Worm (Caenorhabditis elegans) whole organism, L4 larva: ENCODE measurements around the gene tag-307.

ENCODE experiments used
- D1046.2 ChIP-seq: fragments of 200-800 bp; sonication (Bioruptor generic); IDR thresholded peaks from 2 replicates; pipeline ENCODE4 v1.3.6; 2022; ENCODE audit warnings: missing genetic modification characterization, missing compliant biosample characterization
- F10B5.3 ChIP-seq: sonication (generic microtip); optimal IDR thresholded peaks from 2 replicates; lab custom pipeline; 2016; ENCODE audit warnings: mild to moderate bottlenecking, missing genetic modification characterization, missing compliant biosample characterization
- F26F4.8 ChIP-seq: fragments of 200-800 bp; sonication (Bioruptor generic); conservative IDR thresholded peaks from 2 replicates; pipeline ENCODE4 v1.3.6; 2022; ENCODE audit warnings: missing genetic modification characterization, missing compliant biosample characterization
- F37D6.2 ChIP-seq: sonication (generic microtip); optimal IDR thresholded peaks from 2 replicates; lab custom pipeline; 2016; ENCODE audit warnings: mild to moderate bottlenecking, missing genetic modification characterization, missing compliant biosample characterization
- F44E2.7 ChIP-seq: fragments of 200-800 bp; sonication (Bioruptor generic); IDR thresholded peaks from 2 replicates; pipeline ENCODE4 v2.1.2; 2022; ENCODE audit warnings: missing genetic modification characterization, missing compliant biosample characterization
- T26A8.4 ChIP-seq: fragments of 200-800 bp; sonication (Bioruptor generic); IDR thresholded peaks from 2 replicates; pipeline ENCODE4 v1.3.6; 2022; ENCODE audit warnings: missing genetic modification characterization, missing compliant biosample characterization
- Y5F2A.4 ChIP-seq: fragments of 200-800 bp; sonication (Bioruptor generic); optimal IDR thresholded peaks from 2 replicates; lab custom pipeline; 2018; ENCODE audit warnings: mild to moderate bottlenecking, missing genetic modification characterization, missing compliant biosample characterization
- aly-2 ChIP-seq: sonication (generic microtip); optimal IDR thresholded peaks from 2 replicates; lab custom pipeline; 2018; ENCODE audit warnings: missing biosample characterization, missing genetic modification characterization
- ceh-44 ChIP-seq: fragments of 200-800 bp; sonication (Bioruptor generic); IDR thresholded peaks from 2 replicates; pipeline ENCODE4 v1.3.6; 2022; ENCODE audit warnings: missing genetic modification reagents, missing genetic modification characterization, missing compliant biosample characterization
- ceh-62 ChIP-seq: sonication (generic microtip); optimal IDR thresholded peaks from 2 replicates; lab custom pipeline; 2017; ENCODE audit warnings: missing biosample characterization, missing genetic modification characterization
- ceh-82 ChIP-seq: sonication (generic microtip); optimal IDR thresholded peaks from 2 replicates; lab custom pipeline; 2017; ENCODE audit warnings: missing biosample characterization, missing genetic modification characterization
- ces-1 ChIP-seq: fragments of 150-350 bp; sonication (generic microtip); optimal IDR thresholded peaks from 4 replicates; lab custom pipeline; 2014; ENCODE audit warnings: missing biosample characterization, missing genetic modification reagents, missing genetic modification characterization
- cey-2 ChIP-seq: sonication (generic microtip); optimal IDR thresholded peaks from 3 replicates; lab custom pipeline; 2017; ENCODE audit warnings: missing genetic modification characterization, mild to moderate bottlenecking, missing compliant biosample characterization, antibody characterized with exemption, borderline replicate concordance; ENCODE audit not compliant: insufficient read depth
- daf-12 ChIP-seq: fragments of 150-350 bp; optimal IDR thresholded peaks from 2 replicates; lab custom pipeline; 2014; ENCODE audit warnings: missing biosample characterization, missing genetic modification reagents, missing genetic modification characterization
- daf-19 ChIP-seq: fragments of 200-800 bp; sonication (Bioruptor generic); conservative IDR thresholded peaks from 2 replicates; pipeline ENCODE4 v1.3.6; 2022; ENCODE audit warnings: missing genetic modification characterization, missing compliant biosample characterization
- duxl-1 ChIP-seq: sonication (generic microtip); optimal IDR thresholded peaks from 2 replicates; lab custom pipeline; 2016; ENCODE audit warnings: mild to moderate bottlenecking, missing genetic modification characterization, moderate library complexity, missing compliant biosample characterization; ENCODE audit not compliant: poor library complexity
- dve-1 ChIP-seq: sonication (generic microtip); optimal IDR thresholded peaks from 2 replicates; lab custom pipeline; 2017; ENCODE audit warnings: antibody characterized with exemption, mild to moderate bottlenecking, missing genetic modification characterization, missing compliant biosample characterization; ENCODE audit not compliant: insufficient read depth
- fos-1 ChIP-seq: fragments of 150-350 bp; optimal IDR thresholded peaks from 2 replicates; lab custom pipeline; 2014; ENCODE audit warnings: missing biosample characterization, missing genetic modification characterization
- hif-1 ChIP-seq, 2 experiments: sonication (generic microtip); optimal IDR thresholded peaks; 2 replicates each; lab custom pipeline; 2016 to 2017; ENCODE audit warnings: missing compliant biosample characterization in 2 of 2, missing genetic modification characterization in 2 of 2, missing genetic modification reagents in 2 of 2, missing genotype in 2 of 2, mild to moderate bottlenecking in 1 of 2
- hlh-30 ChIP-seq: sonication (generic microtip); optimal IDR thresholded peaks from 2 replicates; lab custom pipeline; 2017; ENCODE audit warnings: antibody characterized with exemption, mild to moderate bottlenecking, missing genetic modification characterization, missing compliant biosample characterization; ENCODE audit not compliant: insufficient read depth
- lin-1 ChIP-seq: fragments of 200-800 bp; sonication (Bioruptor generic); IDR thresholded peaks from 2 replicates; pipeline ENCODE4 v1.3.6; 2022; ENCODE audit warnings: missing genetic modification reagents, missing genetic modification characterization, missing compliant biosample characterization
- lin-38 ChIP-seq: fragments of 200-800 bp; sonication (Bioruptor generic); IDR thresholded peaks from 2 replicates; pipeline ENCODE4 v1.3.6; 2022; ENCODE audit warnings: missing genetic modification reagents, missing genetic modification characterization, missing compliant biosample characterization
- lir-3 ChIP-seq: sonication (generic microtip); optimal IDR thresholded peaks from 2 replicates; lab custom pipeline; 2016; ENCODE audit warnings: mild to moderate bottlenecking, missing genetic modification characterization, missing compliant biosample characterization
- lsy-2 ChIP-seq, 2 experiments: fragments of 150-350 bp in 1 of 2; sonication (generic microtip) in 1 of 2; optimal IDR thresholded peaks; 2 replicates each; lab custom pipeline; 2014 to 2017; ENCODE audit warnings: missing biosample characterization in 2 of 2, missing genetic modification characterization in 2 of 2
- madf-5 ChIP-seq, 2 experiments: fragments of 200-800 bp; sonication (Bioruptor generic); IDR thresholded peaks; 2 replicates each; pipeline ENCODE4 v1.3.6; 2022; ENCODE audit warnings: missing compliant biosample characterization in 2 of 2, missing genetic modification characterization in 2 of 2
- mdt-29 ChIP-seq: fragments of 200-800 bp; sonication (Bioruptor generic); IDR thresholded peaks from 2 replicates; pipeline ENCODE4 v1.3.6; 2022; ENCODE audit warnings: missing genetic modification reagents, missing genetic modification characterization, missing compliant biosample characterization
- mes-2 ChIP-seq: sonication (generic microtip); optimal IDR thresholded peaks from 2 replicates; lab custom pipeline; 2016; ENCODE audit warnings: missing genotype, mild to moderate bottlenecking, missing genetic modification characterization, missing compliant biosample characterization; ENCODE audit not compliant: poor library complexity, severe bottlenecking
- nhr-25 ChIP-seq: sonication (generic microtip); optimal IDR thresholded peaks from 2 replicates; lab custom pipeline; 2017; ENCODE audit warnings: missing genetic modification characterization, mild to moderate bottlenecking, missing compliant biosample characterization, antibody characterized with exemption, moderate library complexity, borderline replicate concordance; ENCODE audit not compliant: insufficient read depth
- nhr-28 ChIP-seq: fragments of 150-350 bp; optimal IDR thresholded peaks from 2 replicates; lab custom pipeline; 2014; ENCODE audit warnings: missing biosample characterization, missing genetic modification characterization
- nhr-6 ChIP-seq: fragments of 150-350 bp; optimal IDR thresholded peaks from 2 replicates; lab custom pipeline; 2014; ENCODE audit warnings: missing biosample characterization, missing genetic modification characterization
- rbr-2 ChIP-seq: sonication (generic microtip); optimal IDR thresholded peaks from 2 replicates; lab custom pipeline; 2016; ENCODE audit warnings: missing genotype, missing genetic modification characterization, missing compliant biosample characterization
- sdz-12 ChIP-seq: fragments of 200-800 bp; sonication (Bioruptor generic); optimal IDR thresholded peaks from 2 replicates; lab custom pipeline; 2018; ENCODE audit warnings: mild to moderate bottlenecking, missing genetic modification characterization, missing compliant biosample characterization
- set-16 ChIP-seq: fragments of 200-800 bp; sonication (Bioruptor generic); IDR thresholded peaks from 2 replicates; pipeline ENCODE4 v1.3.6; 2022; ENCODE audit warnings: missing genetic modification reagents, missing genetic modification characterization, missing compliant biosample characterization
- tag-97 ChIP-seq: fragments of 200-800 bp; sonication (Bioruptor generic); IDR thresholded peaks from 2 replicates; pipeline ENCODE4 v1.3.6; 2022; ENCODE audit warnings: missing genetic modification characterization, missing compliant biosample characterization
- tra-1 ChIP-seq: fragments of 200-800 bp; sonication (Bioruptor generic); IDR thresholded peaks from 2 replicates; pipeline ENCODE4 v1.3.6; 2022; ENCODE audit warnings: missing genetic modification reagents, missing genetic modification characterization, missing compliant biosample characterization
- unc-130 ChIP-seq: sonication (generic microtip); optimal IDR thresholded peaks from 2 replicates; lab custom pipeline; 2016; ENCODE audit warnings: missing genetic modification reagents, missing genetic modification characterization, missing compliant biosample characterization
- unc-62 ChIP-seq, 3 experiments: fragments of 150-350 bp in 1 of 3; sonication (generic microtip); optimal IDR thresholded peaks in 2 of 3; peaks in 1 of 3; 1 replicate in 1 of 3; 2 replicates in 2 of 3; lab custom pipeline; 2014 to 2017; ENCODE audit warnings: missing biosample characterization in 3 of 3, missing genetic modification characterization in 3 of 3, missing genetic modification reagents in 3 of 3, missing genotype in 1 of 3
- zfp-2 ChIP-seq: sonication (generic microtip); optimal IDR thresholded peaks from 2 replicates; lab custom pipeline; 2016; ENCODE audit warnings: mild to moderate bottlenecking, missing genetic modification characterization, missing compliant biosample characterization
- zfp-3 ChIP-seq: fragments of 200-800 bp; sonication (Bioruptor generic); conservative IDR thresholded peaks from 2 replicates; pipeline ENCODE4 v1.3.6; 2022; ENCODE audit warnings: missing genetic modification reagents, missing genetic modification characterization, missing compliant biosample characterization
- ztf-11 ChIP-seq: fragments of 150-350 bp; optimal IDR thresholded peaks from 2 replicates; lab custom pipeline; 2014; ENCODE audit warnings: missing biosample characterization, missing genetic modification characterization

The tag-307 gene

DNA sequence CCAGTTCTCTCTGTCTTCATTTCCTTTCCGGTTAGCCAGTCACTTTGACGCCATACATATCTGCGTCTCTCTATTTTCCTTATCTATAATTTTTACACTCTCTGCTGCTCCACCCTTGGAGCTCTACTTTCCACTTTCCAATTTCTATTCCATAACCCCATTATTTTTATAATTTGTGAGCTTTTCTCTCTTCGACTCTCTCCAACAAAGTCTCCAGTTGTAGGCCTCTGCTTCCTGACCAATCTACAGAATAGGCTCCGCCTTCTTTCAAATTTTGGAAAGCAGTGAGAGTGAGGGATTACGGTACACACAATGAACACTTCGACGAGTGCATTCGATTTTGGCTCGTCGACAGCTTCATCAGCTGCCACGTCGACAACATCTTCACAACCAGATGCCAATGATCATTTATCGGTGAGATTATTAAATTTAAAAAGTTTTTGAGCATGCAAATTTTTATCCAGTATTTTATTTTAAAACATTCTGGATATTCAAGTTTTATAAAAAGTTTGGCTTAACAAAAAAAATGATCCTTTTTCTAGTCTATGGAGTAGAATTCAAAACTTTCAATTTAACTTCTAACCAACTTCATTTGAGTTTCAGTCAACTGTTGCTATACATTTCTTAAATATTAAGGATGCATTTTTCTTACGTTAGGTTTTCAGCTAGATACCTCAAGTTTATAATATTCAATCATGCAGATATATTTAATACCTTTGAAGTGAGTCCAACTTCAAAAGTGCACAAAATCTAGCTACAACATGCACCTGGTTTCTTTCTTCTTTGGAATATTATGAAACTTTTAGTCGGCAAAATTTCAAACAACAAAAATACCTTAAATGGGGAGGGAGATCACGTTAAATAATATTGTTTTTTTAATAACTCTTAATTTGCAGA, 42.6 kb downstream of the tag-307 start, which contains the start of gene egl-5:
egl-5 (plus strand) TSS at position 216 of the 897 bp plus-strand sequence.
- TF ChIP-seq nhr-6 (tag; lab: Kevin White, UChicago) (peak; percentile 100), dve-1 (tag; lab: Kevin White, UChicago) (no peak), ceh-44 (GFP tag; lab: Robert Waterston, UW) (no peak), ceh-62 (tag; lab: Kevin White, UChicago) (no peak)

DNA sequence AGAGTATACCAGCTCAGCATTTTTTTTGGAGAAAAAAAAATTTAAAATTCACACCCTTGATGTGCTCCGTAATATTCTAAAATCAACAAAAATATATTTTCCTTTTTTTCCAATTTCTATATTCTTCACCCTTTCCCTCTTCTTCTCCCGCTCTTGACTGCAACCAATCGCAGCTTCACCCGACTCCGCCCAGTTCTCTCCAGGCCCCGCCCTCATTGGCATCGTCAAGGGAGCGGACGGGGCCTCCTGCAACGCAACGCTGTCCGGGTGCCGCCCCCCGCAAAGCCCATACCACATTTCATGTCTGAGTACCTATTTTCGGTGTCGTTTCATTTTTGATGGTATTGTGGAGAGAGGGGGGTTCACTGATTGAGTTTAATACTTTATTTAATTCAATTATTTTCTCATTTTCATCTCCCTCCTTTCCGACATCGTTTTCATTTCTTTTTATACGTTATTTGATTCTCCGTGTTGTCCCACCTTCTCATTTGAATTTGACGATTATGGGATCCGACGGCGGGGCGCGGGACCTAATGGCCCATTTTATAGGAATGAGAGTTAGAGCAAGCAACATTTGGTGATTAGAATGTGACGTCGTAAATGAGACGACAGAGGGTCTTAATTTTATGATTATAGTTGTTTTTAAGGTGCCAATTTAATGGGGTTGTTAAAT, 44.7 kb downstream of the tag-307 start:
- TF ChIP-seq T26A8.4 (no peak), unc-62 (GFP tag; optimal IDR thresholded peaks at IDR 0.05 in 1 of 2; lab: Kevin White, UChicago) (peak in 1 of 2 experiments; percentile 12), unc-62 (tag; optimal IDR thresholded peaks at IDR 0.05; lab: Kevin White, UChicago) (no peak), zfp-2 (no peak), Y5F2A.4 (GFP tag; lab: Kevin White, UChicago) (no peak), F44E2.7 (GFP tag; lab: Robert Waterston, UW) (no peak), F37D6.2 (no peak), daf-19 (GFP tag; lab: Robert Waterston, UW) (no peak), ceh-62 (tag; lab: Kevin White, UChicago) (no peak), fos-1 (no peak), nhr-28 (tag; lab: Kevin White, UChicago) (no peak), nhr-6 (tag; lab: Kevin White, UChicago) (no peak), madf-5 (GFP tag; IDR thresholded peaks at IDR 0.05; lab: Robert Waterston, UW) (no peak), hlh-30 (no peak), duxl-1 (tag; lab: Kevin White, UChicago) (peak; percentile 62), set-16 (peak; percentile 91), cey-2 (tag; lab: Kevin White, UChicago) (no peak), daf-12 (no peak), tag-97 (no peak)

DNA sequence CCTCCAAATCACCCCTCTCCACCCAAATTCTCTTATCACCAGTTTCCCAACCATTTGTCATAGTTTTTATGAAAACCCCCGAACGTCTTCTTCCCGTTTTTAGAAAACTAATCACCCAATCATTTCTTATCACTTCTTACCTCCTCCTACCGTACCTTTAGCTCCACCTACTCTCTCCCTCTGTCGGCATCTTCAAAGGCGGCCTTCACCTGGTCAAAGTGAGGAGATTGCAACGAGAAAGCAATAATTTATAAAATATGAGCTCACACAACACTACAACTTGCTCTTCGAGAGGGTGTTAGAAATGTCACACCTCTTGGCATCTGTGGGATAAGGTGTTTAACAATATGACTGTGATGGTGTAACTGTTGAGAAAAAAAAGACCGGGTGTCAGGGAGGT, 48.0 kb downstream of the tag-307 start:
- TF ChIP-seq ces-1 (GFP tag; lab: Kevin White, UChicago) (no peak), nhr-28 (tag; lab: Kevin White, UChicago) (no peak), aly-2 (no peak), hif-1 (tag; optimal IDR thresholded peaks at IDR 0.05; lab: Kevin White, UChicago) (no peak), lir-3 (tag; lab: Kevin White, UChicago) (no peak), Y5F2A.4 (GFP tag; lab: Kevin White, UChicago) (no peak), F37D6.2 (no peak), F26F4.8 (GFP tag; lab: Robert Waterston, UW) (no peak), daf-12 (no peak), D1046.2 (GFP tag; lab: Robert Waterston, UW) (no peak), ceh-82 (tag; lab: Kevin White, UChicago) (no peak), sdz-12 (GFP tag; lab: Kevin White, UChicago) (no peak), rbr-2 (tag; lab: Kevin White, UChicago) (no peak)

DNA sequence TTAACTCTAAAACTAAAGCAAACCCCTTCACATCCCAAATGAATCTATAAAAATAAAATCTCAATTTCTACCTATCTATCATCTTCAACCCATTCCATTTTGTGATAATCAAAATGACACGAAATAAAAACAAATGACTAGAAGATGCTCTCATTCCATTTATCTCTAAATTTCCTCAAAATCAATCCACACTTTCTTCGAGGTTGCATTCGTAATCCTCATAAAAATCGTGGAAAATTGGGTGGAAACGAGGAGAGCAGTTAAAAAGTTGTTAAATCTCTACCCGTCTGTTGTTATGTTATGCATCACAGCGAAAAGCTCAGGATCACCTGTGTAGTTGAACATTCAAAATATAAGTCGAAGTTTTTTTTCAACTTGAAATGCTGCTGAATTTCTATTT, 50.1 kb downstream of the tag-307 start:
- TF ChIP-seq lin-38 (GFP tag; lab: Robert Waterston, UW) (no peak), F10B5.3 (tag; lab: Kevin White, UChicago) (no peak), lsy-2 (tag; optimal IDR thresholded peaks at IDR 0.05; lab: Kevin White, UChicago) (no peak), sdz-12 (GFP tag; lab: Kevin White, UChicago) (no peak), lin-1 (no peak), zfp-3 (no peak), unc-130 (no peak), mdt-29 (no peak), aly-2 (no peak), nhr-25 (no peak), mes-2 (tag; lab: Kevin White, UChicago) (no peak), hlh-30 (no peak), zfp-2 (no peak), tra-1 (GFP tag; lab: Robert Waterston, UW) (no peak), ztf-11 (no peak), F44E2.7 (GFP tag; lab: Robert Waterston, UW) (no peak)
